Fruit fly (Drosophila melanogaster): ENCODE data around the gene nis.

Gene nis

DNA sequence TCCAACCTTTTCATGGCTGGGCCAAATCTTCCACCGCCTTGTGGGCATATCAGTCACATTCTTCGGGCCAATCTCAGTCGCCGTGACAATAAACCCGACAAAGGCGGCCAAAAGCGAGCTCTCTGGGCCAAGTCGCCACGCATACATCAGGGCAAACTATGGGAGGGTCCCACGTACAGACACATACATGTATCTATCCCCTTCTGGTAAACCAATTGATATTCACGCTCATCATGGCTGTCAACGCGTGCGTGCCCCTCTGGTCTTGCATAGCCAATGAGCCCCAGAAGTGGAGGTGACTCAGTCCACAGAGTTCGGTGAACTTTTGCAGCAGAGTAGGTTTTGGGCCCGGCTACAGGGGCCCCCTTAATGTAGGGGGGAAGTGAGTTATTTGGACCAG lies 9.7 kb upstream of the nis start:
- TF ChIP-seq Hnf4 (GFP tag; optimal IDR thresholded peaks at IDR 0.05) (no peak), Rel (GFP tag; optimal IDR thresholded peaks at IDR 0.05) (no peak), Rel (tag; optimal IDR thresholded peaks at IDR 0.05) (no peak), br (GFP tag; optimal IDR thresholded peaks at IDR 0.05) (no peak), fru (GFP tag; optimal IDR thresholded peaks at IDR 0.05) (no peak), ey (GFP tag; optimal IDR thresholded peaks at IDR 0.05) (no peak), HLH106 (tag; optimal IDR thresholded peaks at IDR 0.05) (no peak), sage (GFP tag; optimal IDR thresholded peaks at IDR 0.05) (no peak), Mio (GFP tag; optimal IDR thresholded peaks at IDR 0.05) (no peak), GATAd (GFP tag; optimal IDR thresholded peaks at IDR 0.05) (no peak), N (GFP tag; optimal IDR thresholded peaks at IDR 0.05) (no peak), tai (GFP tag; optimal IDR thresholded peaks at IDR 0.05) (no peak), dmrt93B (GFP tag; optimal IDR thresholded peaks at IDR 0.05) (no peak), woc (GFP tag; optimal IDR thresholded peaks at IDR 0.05) (no peak), dl (GFP tag; optimal IDR thresholded peaks at IDR 0.05; ENCODE audit: insufficient read depth in 1 of 2, partially characterized antibody in 2 of 2) (no peak), dsf (GFP tag; optimal IDR thresholded peaks at IDR 0.05; ENCODE audit: borderline replicate concordance) (no peak), CG32264 (GFP tag; optimal IDR thresholded peaks at IDR 0.05) (no peak), CG9705 (GFP tag; optimal IDR thresholded peaks at IDR 0.05) (no peak), Dif (GFP tag; optimal IDR thresholded peaks at IDR 0.05; ENCODE audit: partially characterized antibody) (no peak), Hr83 (GFP tag; optimal IDR thresholded peaks at IDR 0.05; ENCODE audit: poor library complexity, severe bottlenecking) (no peak)

DNA sequence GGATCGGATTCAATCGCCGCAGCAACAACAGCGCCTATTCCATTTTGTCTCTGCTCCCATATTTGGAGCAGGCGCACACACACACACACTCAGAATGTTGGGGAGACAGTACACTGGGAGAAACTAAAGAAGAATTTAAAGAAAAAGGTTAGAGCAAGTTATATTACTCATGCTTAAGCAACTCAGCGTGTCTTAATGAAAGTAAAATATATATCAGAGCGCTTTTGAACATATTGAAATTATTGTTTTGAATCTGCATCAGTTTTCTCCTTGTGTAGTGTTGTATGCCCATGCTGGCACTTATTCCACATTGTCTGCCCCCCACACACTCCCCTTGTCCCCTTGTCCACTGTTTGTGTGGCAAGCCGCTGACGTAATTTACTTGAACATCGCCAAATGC lies 3.2 kb upstream of the nis start:
- TF ChIP-seq Rel (GFP tag; optimal IDR thresholded peaks at IDR 0.05) = no peak
- TF ChIP-seq Rel (tag; optimal IDR thresholded peaks at IDR 0.05) = no peak
- TF ChIP-seq CG9705 (GFP tag; optimal IDR thresholded peaks at IDR 0.05) = no peak
- no peak for TF ChIP-seq psq (GFP tag; optimal IDR thresholded peaks at IDR 0.05)
- no peak for TF ChIP-seq HLH106 (tag; optimal IDR thresholded peaks at IDR 0.05)
- peak; percentile 17 for TF ChIP-seq OdsH (GFP tag; optimal IDR thresholded peaks at IDR 0.05)
- no peak for TF ChIP-seq Jra (GFP tag; optimal IDR thresholded peaks at IDR 0.05)
- TF ChIP-seq Mio (GFP tag; optimal IDR thresholded peaks at IDR 0.05) = no peak
- TF ChIP-seq lola (GFP tag; optimal IDR thresholded peaks at IDR 0.05) = no peak
- TF ChIP-seq Sp1 (GFP tag; optimal IDR thresholded peaks at IDR 0.05) = no peak
- TF ChIP-seq Hr83 (GFP tag; optimal IDR thresholded peaks at IDR 0.05; ENCODE audit: poor library complexity, severe bottlenecking) = no peak
- no peak for TF ChIP-seq dsf (GFP tag; optimal IDR thresholded peaks at IDR 0.05; ENCODE audit: borderline replicate concordance)
- TF ChIP-seq jim (GFP tag; optimal IDR thresholded peaks at IDR 0.05) = no peak
- TF ChIP-seq Hr78 (GFP tag; optimal IDR thresholded peaks at IDR 0.05) = no peak
- no peak for TF ChIP-seq Dfd (GFP tag; optimal IDR thresholded peaks at IDR 0.05)
- peak; percentile 48 for TF ChIP-seq fru (GFP tag; optimal IDR thresholded peaks at IDR 0.05)
- no peak for TF ChIP-seq pan (optimal IDR thresholded peaks at IDR 0.05)
- peak; percentile 71 for TF ChIP-seq h (GFP tag; optimal IDR thresholded peaks at IDR 0.05)
- no peak for TF ChIP-seq Dif (GFP tag; optimal IDR thresholded peaks at IDR 0.05; ENCODE audit: partially characterized antibody)
- TF ChIP-seq N (GFP tag; optimal IDR thresholded peaks at IDR 0.05) = no peak
- peak; percentile 11 for TF ChIP-seq Hnf4 (GFP tag; optimal IDR thresholded peaks at IDR 0.05)
- no peak for TF ChIP-seq Vsx2 (GFP tag; optimal IDR thresholded peaks at IDR 0.05; ENCODE audit: partially characterized antibody)
- no peak for TF ChIP-seq Abd-B (GFP tag; optimal IDR thresholded peaks at IDR 0.05)
- no peak for TF ChIP-seq sage (GFP tag; optimal IDR thresholded peaks at IDR 0.05)
- peak; percentile 48 for TF ChIP-seq ey (GFP tag; optimal IDR thresholded peaks at IDR 0.05)
- peak; percentile 12 for TF ChIP-seq rgr (GFP tag; optimal IDR thresholded peaks at IDR 0.05)
- TF ChIP-seq sv (GFP tag; optimal IDR thresholded peaks at IDR 0.05) = peak; percentile 76
- TF ChIP-seq brk (GFP tag; optimal IDR thresholded peaks at IDR 0.05) = no peak
- TF ChIP-seq CrebA (GFP tag; optimal IDR thresholded peaks at IDR 0.05; ENCODE audit: borderline replicate concordance) = no peak
- peak in 1 of 2 experiments; percentile 58 for TF ChIP-seq foxo (GFP tag; optimal IDR thresholded peaks at IDR 0.05)
- TF ChIP-seq Myc (optimal IDR thresholded peaks at IDR 0.05) = no peak
- no peak for TF ChIP-seq br (GFP tag; optimal IDR thresholded peaks at IDR 0.05)

DNA sequence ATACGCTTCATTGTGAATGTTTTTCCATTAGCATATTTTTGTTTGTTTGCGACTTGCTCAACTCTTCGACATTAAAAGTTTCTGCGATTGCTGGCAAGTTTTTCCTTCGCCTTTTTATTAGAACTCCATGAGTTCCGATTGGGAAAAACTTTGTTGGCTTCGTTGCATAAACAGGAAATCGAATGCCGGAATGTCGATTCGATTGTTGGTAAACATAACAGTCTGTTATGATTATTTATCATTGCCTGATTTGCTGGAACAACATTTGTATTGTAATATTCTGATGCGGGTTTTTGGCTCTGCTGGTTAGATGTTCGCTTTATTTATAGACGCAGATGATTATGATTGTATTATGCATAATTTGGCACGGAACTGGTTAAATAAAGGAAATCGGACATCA lies 7.2 kb downstream of the nis start:
- TF ChIP-seq tai (GFP tag; optimal IDR thresholded peaks at IDR 0.05) = no peak
- no peak for TF ChIP-seq brk (GFP tag; optimal IDR thresholded peaks at IDR 0.05)
- no peak for TF ChIP-seq dl (GFP tag; optimal IDR thresholded peaks at IDR 0.05; ENCODE audit: insufficient read depth in 1 of 2, partially characterized antibody in 2 of 2)
- no peak for TF ChIP-seq Myc (optimal IDR thresholded peaks at IDR 0.05)
- no peak for TF ChIP-seq woc (GFP tag; optimal IDR thresholded peaks at IDR 0.05)
